Fruit fly (Drosophila melanogaster) whole organism, embryonic: Measurements from ENCODE around the gene P5CDh2.

ENCODE experiments used
- Adf1 ChIP-seq: fragments of 200-800 bp; sonication (Bioruptor generic); IDR thresholded peaks from 2 replicates; pipeline ENCODE4 v1.3.6; 2022; ENCODE audit warnings: missing biosample characterization, missing genetic modification characterization
- Bgb ChIP-seq: fragments of 200-800 bp; sonication (Bioruptor generic); IDR thresholded peaks from 2 replicates; pipeline ENCODE4 v1.3.6; 2022; ENCODE audit warnings: missing biosample characterization, missing genetic modification characterization; ENCODE audit not compliant: partially characterized antibody
- Bteb2 ChIP-seq: fragments of 200-800 bp; sonication (Bioruptor generic); optimal IDR thresholded peaks from 2 replicates; lab custom pipeline; 2016; ENCODE audit warnings: missing biosample characterization, missing genetic modification characterization
- CG10321 ChIP-seq: fragments of 200-800 bp; sonication (Bioruptor generic); IDR thresholded peaks from 2 replicates; pipeline ENCODE4 v1.3.6; 2022; ENCODE audit warnings: missing biosample characterization, missing genetic modification characterization
- CG10959 ChIP-seq: fragments of 200-800 bp; sonication (Bioruptor generic); IDR thresholded peaks from 2 replicates; pipeline ENCODE4 v1.3.6; 2022; ENCODE audit warnings: missing biosample characterization, missing genetic modification characterization
- CG13123 ChIP-seq: fragments of 200-800 bp; sonication (Bioruptor generic); optimal IDR thresholded peaks from 2 replicates; lab custom pipeline; 2016; ENCODE audit warnings: missing biosample characterization, missing genetic modification characterization
- CG13624 ChIP-seq: fragments of 200-800 bp; sonication (Bioruptor generic); optimal IDR thresholded peaks from 2 replicates; lab custom pipeline; 2016; ENCODE audit warnings: missing biosample characterization, missing genetic modification characterization
- CG18011 ChIP-seq: fragments of 200-800 bp; sonication (Bioruptor generic); optimal IDR thresholded peaks from 2 replicates; lab custom pipeline; 2017; ENCODE audit warnings: missing biosample characterization, missing genetic modification characterization, mild to moderate bottlenecking, moderate library complexity, missing genotype
- CG1832 ChIP-seq: fragments of 200-800 bp; sonication (Bioruptor generic); optimal IDR thresholded peaks from 2 replicates; lab custom pipeline; 2017; ENCODE audit warnings: missing biosample characterization, mild to moderate bottlenecking, missing genetic modification characterization, inconsistent platforms
- CG2129 ChIP-seq: fragments of 200-800 bp; sonication (Bioruptor generic); IDR thresholded peaks from 2 replicates; pipeline ENCODE4 v1.3.6; 2022; ENCODE audit warnings: missing biosample characterization, missing genetic modification characterization; ENCODE audit not compliant: partially characterized antibody
- CG31224 ChIP-seq: fragments of 200-800 bp; sonication (Bioruptor generic); IDR thresholded peaks from 2 replicates; pipeline ENCODE4 v1.3.6; 2022; ENCODE audit warnings: missing biosample characterization, missing genetic modification characterization
- CG32772 ChIP-seq: fragments of 200-800 bp; sonication (Bioruptor generic); IDR thresholded peaks from 2 replicates; pipeline ENCODE4 v1.3.6; 2022; ENCODE audit warnings: missing biosample characterization, missing genetic modification characterization
- CG33557 ChIP-seq: fragments of 200-800 bp; sonication (Bioruptor generic); optimal IDR thresholded peaks from 2 replicates; lab custom pipeline; 2019; ENCODE audit warnings: missing biosample characterization, mild to moderate bottlenecking, missing genetic modification characterization, moderate library complexity
- CG34376 ChIP-seq: fragments of 200-800 bp; sonication (Bioruptor generic); optimal IDR thresholded peaks from 2 replicates; lab custom pipeline; 2018; ENCODE audit warnings: missing biosample characterization, mild to moderate bottlenecking, missing genetic modification characterization
- CG4282 ChIP-seq: fragments of 200-800 bp; sonication (Bioruptor generic); optimal IDR thresholded peaks from 2 replicates; lab custom pipeline; 2016; ENCODE audit warnings: missing biosample characterization, missing genetic modification characterization
- CG4730 ChIP-seq: fragments of 200-800 bp; sonication (Bioruptor generic); IDR thresholded peaks from 2 replicates; pipeline ENCODE4 v1.3.6; 2022; ENCODE audit warnings: missing biosample characterization, missing genetic modification characterization
- CG6683 ChIP-seq: fragments of 200-800 bp; sonication (Bioruptor generic); optimal IDR thresholded peaks from 2 replicates; lab custom pipeline; 2017; ENCODE audit warnings: missing biosample characterization, mild to moderate bottlenecking, missing genetic modification characterization, missing genetic modification reagents
- CG7271 ChIP-seq: fragments of 200-800 bp; sonication (Bioruptor generic); optimal IDR thresholded peaks from 2 replicates; lab custom pipeline; 2018; ENCODE audit warnings: missing biosample characterization, mild to moderate bottlenecking, missing genetic modification characterization, moderate library complexity
- CG7372 ChIP-seq: fragments of 200-800 bp; sonication (Bioruptor generic); IDR thresholded peaks from 2 replicates; pipeline ENCODE4 v1.3.6; 2022; ENCODE audit warnings: missing biosample characterization, missing genetic modification characterization
- CG7786 ChIP-seq: fragments of 200-800 bp; sonication (Bioruptor generic); optimal IDR thresholded peaks from 2 replicates; lab custom pipeline; 2016; ENCODE audit warnings: missing biosample characterization, missing genetic modification characterization
- CG7963 ChIP-seq: fragments of 200-800 bp; sonication (Bioruptor generic); IDR thresholded peaks from 3 replicates; pipeline ENCODE4 v1.3.6; 2022; ENCODE audit warnings: missing biosample characterization, missing genetic modification characterization; ENCODE audit not compliant: partially characterized antibody
- CkIIα-i1 ChIP-seq: fragments of 200-800 bp; sonication (Bioruptor generic); IDR thresholded peaks from 2 replicates; pipeline ENCODE4 v1.3.6; 2022; ENCODE audit warnings: missing biosample characterization, missing genetic modification characterization
- Dek ChIP-seq: fragments of 200-800 bp; sonication (Bioruptor generic); optimal IDR thresholded peaks from 3 replicates; lab custom pipeline; 2019; ENCODE audit warnings: missing biosample characterization, mild to moderate bottlenecking, missing genetic modification characterization, moderate library complexity
- Doc2 ChIP-seq: fragments of 200-800 bp; sonication (Bioruptor generic); IDR thresholded peaks from 2 replicates; pipeline ENCODE4 v1.3.6; 2022; ENCODE audit warnings: missing biosample characterization, missing genetic modification characterization
- Gug ChIP-seq: fragments of 200-800 bp; sonication (Bioruptor generic); IDR thresholded peaks from 4 replicates; pipeline ENCODE4 v1.3.6; 2022; ENCODE audit warnings: missing biosample characterization, missing genetic modification characterization
- HHEX ChIP-seq: fragments of 200-800 bp; sonication (Bioruptor generic); optimal IDR thresholded peaks from 3 replicates; lab custom pipeline; 2017; ENCODE audit warnings: missing biosample characterization, mild to moderate bottlenecking, missing genetic modification characterization, missing genetic modification reagents
- Hand ChIP-seq: fragments of 200-800 bp; sonication (Bioruptor generic); optimal IDR thresholded peaks from 2 replicates; lab custom pipeline; 2017; ENCODE audit warnings: mild to moderate bottlenecking, missing biosample characterization, missing genetic modification reagents, missing genetic modification characterization
- PHDP ChIP-seq: fragments of 200-800 bp; sonication (Bioruptor generic); optimal IDR thresholded peaks from 3 replicates; lab custom pipeline; 2018; ENCODE audit warnings: missing biosample characterization, mild to moderate bottlenecking, missing genetic modification characterization, moderate library complexity
- Side ChIP-seq: fragments of 200-800 bp; sonication (Bioruptor generic); optimal IDR thresholded peaks from 2 replicates; lab custom pipeline; 2016; ENCODE audit warnings: missing biosample characterization, missing genetic modification characterization
- Spps ChIP-seq: fragments of 200-800 bp; sonication (Bioruptor generic); optimal IDR thresholded peaks from 2 replicates; lab custom pipeline; 2018; ENCODE audit warnings: missing biosample characterization, mild to moderate bottlenecking, missing genetic modification characterization
- Sry-β ChIP-seq: fragments of 200-800 bp; sonication (Bioruptor generic); optimal IDR thresholded peaks from 2 replicates; lab custom pipeline; 2018; ENCODE audit warnings: missing biosample characterization, mild to moderate bottlenecking, missing genetic modification characterization, moderate library complexity
- Sry-δ ChIP-seq: fragments of 200-800 bp; sonication (Bioruptor generic); optimal IDR thresholded peaks from 2 replicates; lab custom pipeline; 2016; ENCODE audit warnings: missing biosample characterization, missing genetic modification characterization
- YL-1 ChIP-seq: fragments of 200-800 bp; sonication (Bioruptor generic); optimal IDR thresholded peaks from 3 replicates; lab custom pipeline; 2017; ENCODE audit warnings: missing biosample characterization, mild to moderate bottlenecking, missing genetic modification characterization
- ara ChIP-seq: fragments of 200-800 bp; sonication (Bioruptor generic); IDR thresholded peaks from 2 replicates; pipeline ENCODE4 v1.3.6; 2022; ENCODE audit warnings: missing biosample characterization, missing genetic modification characterization
- bab2 ChIP-seq: fragments of 200-800 bp; sonication (Bioruptor generic); optimal IDR thresholded peaks from 2 replicates; lab custom pipeline; 2016; ENCODE audit warnings: missing biosample characterization, missing genetic modification characterization
- cas ChIP-seq: fragments of 200-800 bp; sonication (Bioruptor generic); IDR thresholded peaks from 2 replicates; pipeline ENCODE4 v1.3.6; 2022; ENCODE audit warnings: missing biosample characterization, missing genetic modification characterization
- caup ChIP-seq: fragments of 200-800 bp; sonication (Bioruptor generic); optimal IDR thresholded peaks from 3 replicates; lab custom pipeline; 2017; ENCODE audit warnings: missing biosample characterization, mild to moderate bottlenecking, missing genetic modification characterization, moderate library complexity; ENCODE audit not compliant: severe bottlenecking
- chif ChIP-seq, 2 experiments: fragments of 200-800 bp; sonication (Bioruptor generic); optimal IDR thresholded peaks; 3 replicates each; lab custom pipeline; 2016; ENCODE audit warnings: missing biosample characterization in 2 of 2, missing genetic modification characterization in 2 of 2
- chm ChIP-seq: fragments of 200-800 bp; sonication (Bioruptor generic); IDR thresholded peaks from 2 replicates; pipeline ENCODE4 v1.3.6; 2022; ENCODE audit warnings: missing biosample characterization, missing genetic modification characterization
- crc ChIP-seq: fragments of 200-800 bp; sonication (Bioruptor generic); optimal IDR thresholded peaks from 2 replicates; lab custom pipeline; 2016; ENCODE audit warnings: missing biosample characterization, missing genetic modification characterization
- gcm ChIP-seq: fragments of 200-800 bp; sonication (Bioruptor generic); optimal IDR thresholded peaks from 2 replicates; lab custom pipeline; 2019; ENCODE audit warnings: missing biosample characterization, mild to moderate bottlenecking, missing genetic modification characterization, moderate library complexity
- gsb ChIP-seq: fragments of 200-800 bp; sonication (Bioruptor generic); IDR thresholded peaks from 2 replicates; pipeline ENCODE4 v1.3.6; 2022; ENCODE audit warnings: missing biosample characterization, missing genetic modification characterization
- jumu ChIP-seq: fragments of 200-800 bp; sonication (Bioruptor generic); optimal IDR thresholded peaks from 3 replicates; lab custom pipeline; 2016; ENCODE audit warnings: missing biosample characterization, missing genetic modification characterization
- mam ChIP-seq: fragments of 200-800 bp; sonication (Bioruptor generic); optimal IDR thresholded peaks from 3 replicates; lab custom pipeline; 2016; ENCODE audit warnings: missing biosample characterization, missing genetic modification characterization
- mirr ChIP-seq: fragments of 200-800 bp; sonication (Bioruptor generic); optimal IDR thresholded peaks from 3 replicates; lab custom pipeline; 2018; ENCODE audit warnings: missing biosample characterization, mild to moderate bottlenecking, missing genetic modification characterization
- p53 ChIP-seq: fragments of 200-800 bp; sonication (Bioruptor generic); optimal IDR thresholded peaks from 2 replicates; lab custom pipeline; 2016; ENCODE audit warnings: missing biosample characterization, missing genetic modification characterization
- peb ChIP-seq: fragments of 200-800 bp; sonication (Bioruptor generic); IDR thresholded peaks from 2 replicates; pipeline ENCODE4 v1.3.6; 2022; ENCODE audit warnings: missing biosample characterization, missing genetic modification characterization
- phol ChIP-seq: fragments of 200-800 bp; sonication (Bioruptor generic); optimal IDR thresholded peaks from 3 replicates; lab custom pipeline; 2018; ENCODE audit warnings: missing biosample characterization, mild to moderate bottlenecking, missing genetic modification characterization, moderate library complexity
- pita ChIP-seq: fragments of 200-800 bp; sonication (Bioruptor generic); optimal IDR thresholded peaks from 2 replicates; lab custom pipeline; 2017; ENCODE audit warnings: missing biosample characterization, mild to moderate bottlenecking, missing genetic modification characterization
- toy ChIP-seq: fragments of 200-800 bp; sonication (Bioruptor generic); IDR thresholded peaks from 2 replicates; pipeline ENCODE4 v1.3.6; 2022; ENCODE audit warnings: missing biosample characterization, missing genetic modification characterization
- ttk ChIP-seq: fragments of 200-800 bp; sonication (Bioruptor generic); IDR thresholded peaks from 2 replicates; pipeline ENCODE4 v2.1.2; 2022; ENCODE audit warnings: missing biosample characterization, missing genetic modification characterization

P5CDh2 gene

DNA sequence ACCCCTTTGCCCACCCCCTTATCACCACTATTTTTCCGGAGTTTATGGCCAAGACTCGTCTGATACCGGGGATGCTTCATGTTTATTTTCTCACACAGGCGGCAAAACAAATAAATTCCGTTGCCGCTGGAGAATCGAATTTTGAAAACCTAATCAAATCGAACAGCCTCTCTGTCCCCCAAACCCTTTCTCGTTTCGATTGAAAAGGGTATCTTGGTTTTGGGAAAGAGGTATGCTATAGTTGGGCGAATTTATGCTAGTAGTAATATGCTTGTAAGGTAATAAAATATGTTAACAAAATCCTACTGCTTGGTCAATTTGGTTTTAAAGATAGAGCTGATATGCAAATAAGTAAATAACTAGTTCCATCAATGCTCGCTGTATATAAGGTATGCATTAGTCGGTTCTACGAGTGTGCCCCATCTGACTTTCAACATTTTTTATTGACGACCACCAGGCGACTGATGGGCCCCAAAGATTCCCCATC lies 49.7 kb upstream of the P5CDh2 start (continued):
- TF ChIP-seq YL-1 (GFP tag; lab: Kevin White, UChicago) (no peak), Side (GFP tag; lab: Kevin White, UChicago) (peak; percentile 76), CG13624 (GFP tag; lab: Kevin White, UChicago) (peak; percentile 31), CG7372 (GFP tag; lab: Robert Waterston, UW) (peak; percentile 42; the same call in 1 of the 2 replicates), CG2129 (GFP tag; lab: Robert Waterston, UW) (no peak), crc (GFP tag; lab: Kevin White, UChicago) (peak; percentile 57), CG32772 (peak; percentile 87), CG10959 (GFP tag; lab: Robert Waterston, UW) (peak; percentile 84), phol (tag; lab: Kevin White, UChicago) (peak; percentile 87), gsb (GFP tag; lab: Robert Waterston, UW) (no peak), PHDP (tag; lab: Kevin White, UChicago) (peak; percentile 69), CG7271 (no peak), CG34376 (GFP tag; lab: Kevin White, UChicago) (no peak), CG4730 (peak; percentile 72), chm (GFP tag; lab: Robert Waterston, UW) (peak; percentile 55; the same call in 1 of the 2 replicates), peb (GFP tag; lab: Robert Waterston, UW) (peak; percentile 74), caup (GFP tag; lab: Kevin White, UChicago) (no peak), Adf1 (GFP tag; lab: Robert Waterston, UW) (no peak), Doc2 (GFP tag; lab: Robert Waterston, UW) (no peak), CG7963 (peak; percentile 47; the same call in 1 of the 3 replicates), CG4282 (GFP tag; lab: Kevin White, UChicago) (peak; percentile 52), Sry-δ (GFP tag; lab: Kevin White, UChicago) (peak; percentile 14), bab2 (peak; percentile 81), chif (GFP tag; optimal IDR thresholded peaks at IDR 0.05; lab: Kevin White, UChicago) (peak; percentile 78 to 91), Hand (GFP tag; lab: Kevin White, UChicago) (no peak), cas (no peak), ara (GFP tag; lab: Robert Waterston, UW) (peak; percentile 84), Dek (tag; lab: Kevin White, UChicago) (no peak), CG10321 (GFP tag; lab: Robert Waterston, UW) (no peak), CG7786 (GFP tag; lab: Kevin White, UChicago) (peak; percentile 79), Bgb (GFP tag; lab: Robert Waterston, UW) (no peak), toy (GFP tag; lab: Robert Waterston, UW) (no peak), ttk (GFP tag; lab: Robert Waterston, UW) (peak; percentile 60), Bteb2 (GFP tag; lab: Kevin White, UChicago) (no peak), CG31224 (GFP tag; lab: Robert Waterston, UW) (peak; percentile 24; the same call in 1 of the 2 replicates), CG18011 (GFP tag; lab: Kevin White, UChicago) (no peak), Spps (tag; lab: Kevin White, UChicago) (peak; percentile 83), CG13123 (GFP tag; lab: Kevin White, UChicago) (peak; percentile 12), pita (GFP tag; lab: Kevin White, UChicago) (no peak), jumu (peak; percentile 79), CG6683 (GFP tag; lab: Kevin White, UChicago) (no peak), CG33557 (GFP tag; lab: Kevin White, UChicago) (peak; percentile 89), HHEX (no peak), Sry-β (GFP tag; lab: Kevin White, UChicago) (no peak), Gug (peak; percentile 62; the same call in 3 of the 4 replicates), gcm (GFP tag; lab: Kevin White, UChicago) (peak; percentile 65), CG1832 (GFP tag; lab: Kevin White, UChicago) (no peak), mam (peak; percentile 35), mirr (GFP tag; lab: Kevin White, UChicago) (no peak), CkIIα-i1 (GFP tag; lab: Robert Waterston, UW) (no peak), p53 (GFP tag; lab: Kevin White, UChicago) (peak; percentile 34)
